Worm (Caenorhabditis elegans): ENCODE data around the gene F32D8.3.

F32D8.3 gene

DNA sequence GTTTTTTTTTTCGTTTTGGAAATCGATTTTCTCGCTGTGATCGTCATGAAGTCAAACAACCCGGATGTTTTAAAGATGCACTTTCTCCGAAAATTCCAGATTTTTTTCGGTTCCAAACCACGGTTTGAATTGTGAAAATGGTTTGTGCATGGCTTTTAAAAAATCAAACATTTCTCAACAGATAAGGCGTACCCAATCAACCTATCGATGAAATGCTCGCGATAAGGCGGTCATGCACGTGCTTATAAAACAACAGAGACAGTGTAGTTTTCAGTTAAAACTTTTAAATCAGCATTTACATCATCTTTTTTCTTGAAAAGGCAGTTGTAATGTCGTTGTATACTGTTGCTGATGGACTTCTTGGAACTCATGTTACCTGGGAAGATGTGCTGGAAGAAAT is 45.8 kb downstream of the F32D8.3 start, which contains the start of gene F58B4.5 (continued):
- no peak for TF ChIP-seq lsy-2 (tag; optimal IDR thresholded peaks at IDR 0.05)
- TF ChIP-seq vab-7 (GFP tag; IDR thresholded peaks at IDR 0.05) = no peak
- TF ChIP-seq php-3 (GFP tag; IDR thresholded peaks at IDR 0.05) = no peak
- TF ChIP-seq lin-29 (GFP tag; IDR thresholded peaks at IDR 0.05) = no peak
- no peak for TF ChIP-seq gei-8 (GFP tag; optimal IDR thresholded peaks at IDR 0.05)
- no peak for TF ChIP-seq spr-3 (GFP tag; optimal IDR thresholded peaks at IDR 0.05)
- TF ChIP-seq egl-27 (tag; optimal IDR thresholded peaks at IDR 0.05) = no peak
- no peak for TF ChIP-seq ceh-82 (tag; optimal IDR thresholded peaks at IDR 0.05)
- no peak for TF ChIP-seq F26F4.8 (GFP tag; conservative IDR thresholded peaks at IDR 0.05)
- TF ChIP-seq T20F7.1 (GFP tag; optimal IDR thresholded peaks at IDR 0.05) = peak; percentile 14
- no peak for TF ChIP-seq F10B5.3 (tag; optimal IDR thresholded peaks at IDR 0.05)
- TF ChIP-seq mdt-29 (GFP tag; IDR thresholded peaks at IDR 0.05) = no peak
- no peak for TF ChIP-seq nhr-6 (tag; optimal IDR thresholded peaks at IDR 0.05)
- TF ChIP-seq nhr-11 (tag; optimal IDR thresholded peaks at IDR 0.05) = no peak
- TF ChIP-seq ceh-28 (tag; optimal IDR thresholded peaks at IDR 0.05) = no peak
- TF ChIP-seq ctbp-1 (GFP tag; IDR thresholded peaks at IDR 0.05) = no peak
- no peak for TF ChIP-seq ceh-32 (tag; optimal IDR thresholded peaks at IDR 0.05; ENCODE audit: poor library complexity)
- no peak for TF ChIP-seq skn-1 (tag; optimal IDR thresholded peaks at IDR 0.05)
- no peak for TF ChIP-seq tra-1 (GFP tag; IDR thresholded peaks at IDR 0.05)
- no peak for TF ChIP-seq F44E2.7 (GFP tag; IDR thresholded peaks at IDR 0.05)
- TF ChIP-seq daf-12 (tag; optimal IDR thresholded peaks at IDR 0.05) = no peak
- no peak for TF ChIP-seq mes-2 (tag; optimal IDR thresholded peaks at IDR 0.05; ENCODE audit: poor library complexity, severe bottlenecking)
- peak; percentile 73 for TF ChIP-seq hlh-11 (tag; optimal IDR thresholded peaks at IDR 0.05)
- no peak for TF ChIP-seq lin-15B (tag; optimal IDR thresholded peaks at IDR 0.05)
- TF ChIP-seq daf-19 (GFP tag; conservative IDR thresholded peaks at IDR 0.05) = no peak
- TF ChIP-seq spr-1 (tag; optimal IDR thresholded peaks at IDR 0.05) = no peak
- no peak for TF ChIP-seq lin-39 (tag; optimal IDR thresholded peaks at IDR 0.05)
- no peak for TF ChIP-seq zfp-2 (tag; optimal IDR thresholded peaks at IDR 0.05)
- no peak for TF ChIP-seq ama-1 (optimal IDR thresholded peaks at IDR 0.05)
- TF ChIP-seq nhr-25 (tag; optimal IDR thresholded peaks at IDR 0.05; ENCODE audit: borderline replicate concordance, insufficient read depth) = no peak
- no peak for TF ChIP-seq aly-2 (tag; optimal IDR thresholded peaks at IDR 0.05)
- TF ChIP-seq zag-1 (tag; optimal IDR thresholded peaks at IDR 0.05) = no peak
- no peak for TF ChIP-seq mxl-2 (GFP tag; conservative IDR thresholded peaks at IDR 0.05)
- TF ChIP-seq nhr-76 (tag; optimal IDR thresholded peaks at IDR 0.05) = no peak
- TF ChIP-seq nhr-237 (tag; optimal IDR thresholded peaks at IDR 0.05) = no peak
- TF ChIP-seq zip-11 (GFP tag; IDR thresholded peaks at IDR 0.05) = no peak
- no peak for TF ChIP-seq cey-2 (tag; optimal IDR thresholded peaks at IDR 0.05; ENCODE audit: borderline replicate concordance, insufficient read depth)
- TF ChIP-seq saeg-2 (GFP tag; IDR thresholded peaks at IDR 0.05) = no peak
- no peak for TF ChIP-seq arid-1 (GFP tag; conservative IDR thresholded peaks at IDR 0.05)
- peak; percentile 61 for TF ChIP-seq aha-1 (tag)
- peak; percentile 3 for TF ChIP-seq nhr-102 (tag; optimal IDR thresholded peaks at IDR 0.05)
- TF ChIP-seq ceh-62 (tag; optimal IDR thresholded peaks at IDR 0.05) = no peak
- TF ChIP-seq zfp-3 (GFP tag; conservative IDR thresholded peaks at IDR 0.05) = no peak
- no peak for TF ChIP-seq unc-62 (GFP tag; optimal IDR thresholded peaks at IDR 0.05 in 1 of 2)
- TF ChIP-seq unc-62 (tag; optimal IDR thresholded peaks at IDR 0.05) = no peak
- no peak for TF ChIP-seq ZK337.2 (GFP tag; IDR thresholded peaks at IDR 0.05)
- TF ChIP-seq dmd-8 (GFP tag; IDR thresholded peaks at IDR 0.05) = no peak
- TF ChIP-seq mdl-1 (tag; optimal IDR thresholded peaks at IDR 0.05) = peak in 1 of 2 experiments; percentile 57
- no peak for TF ChIP-seq nhr-41 (GFP tag; IDR thresholded peaks at IDR 0.05)
- no peak for TF ChIP-seq duxl-1 (tag; optimal IDR thresholded peaks at IDR 0.05; ENCODE audit: poor library complexity)
- TF ChIP-seq T26A8.4 (GFP tag; IDR thresholded peaks at IDR 0.05) = no peak
- no peak for TF ChIP-seq ztf-11 (tag; optimal IDR thresholded peaks at IDR 0.05)
- no peak for TF ChIP-seq rbr-2 (tag; optimal IDR thresholded peaks at IDR 0.05)
